Worm (Caenorhabditis elegans) whole organism, L2 larva: ENCODE measurements around the gene F46E10.18.

ENCODE experiments used
- ZK546.5 ChIP-seq: sonication (generic microtip); optimal IDR thresholded peaks from 2 replicates; lab custom pipeline; 2017; ENCODE audit warnings: missing biosample characterization, missing genetic modification characterization
- nhr-6 ChIP-seq: fragments of 150-350 bp; optimal IDR thresholded peaks from 2 replicates; lab custom pipeline; 2014; ENCODE audit warnings: missing biosample characterization, missing genetic modification characterization
- unc-62 ChIP-seq: fragments of 150-350 bp; optimal IDR thresholded peaks from 2 replicates; lab custom pipeline; 2014; ENCODE audit warnings: missing biosample characterization, missing genetic modification reagents, missing genetic modification characterization
- zag-1 ChIP-seq: fragments of 150-350 bp; optimal IDR thresholded peaks from 2 replicates; lab custom pipeline; 2014; ENCODE audit warnings: missing biosample characterization, missing genetic modification characterization

- TF ChIP-seq nhr-6 (tag; lab: Kevin White, UChicago) (no peak), unc-62 (GFP tag; lab: Kevin White, UChicago) (no peak), zag-1 (tag; lab: Kevin White, UChicago) (no peak), ZK546.5 (tag; lab: Kevin White, UChicago) (no peak)
These were observed 12.2 kb downstream of the F46E10.18 start, which contains the start of gene hpo-26 for ce11 chrV:6533030-6533429.
